Worm (Caenorhabditis elegans) whole organism, L4/young adult: ENCODE data around the gene K07D4.2.

Experiments used
- dao-5 ChIP-seq: sonication (generic microtip); optimal IDR thresholded peaks from 2 replicates; lab custom pipeline; 2016; ENCODE audit warnings: missing genotype, missing genetic modification characterization, moderate library complexity, missing compliant biosample characterization
- him-1 ChIP-seq: sonication (generic microtip); optimal IDR thresholded peaks from 2 replicates; lab custom pipeline; 2016; ENCODE audit warnings: missing genotype, missing genetic modification reagents, missing genetic modification characterization, missing compliant biosample characterization

- no peak for TF ChIP-seq him-1 (tag; lab: Kevin White, UChicago)
- no peak for TF ChIP-seq dao-5 (tag; lab: Kevin White, UChicago)
Observed at ce11 chrII:4081141-4081540, 35.8 kb upstream of the K07D4.2 start.
